Worm (Caenorhabditis elegans): ENCODE data around the gene str-198.

str-198 gene

ce11 chrV:16068938-16069337 lies 21.3 kb downstream of the str-198 start, which contains the start of gene cyp-35D1:
Gene cyp-35D1 (plus strand): TSS chrV:16069238.
- TF ChIP-seq sma-9 (GFP tag; optimal IDR thresholded peaks at IDR 0.05) (no peak), sma-9 (tag; optimal IDR thresholded peaks at IDR 0.05) (no peak), lsy-2 (tag; optimal IDR thresholded peaks at IDR 0.05) (no peak), F13H6.1 (tag; optimal IDR thresholded peaks at IDR 0.05) (no peak), sma-3 (GFP tag; optimal IDR thresholded peaks at IDR 0.05) (no peak), R02D3.7 (tag; optimal IDR thresholded peaks at IDR 0.05) (no peak)

DNA sequence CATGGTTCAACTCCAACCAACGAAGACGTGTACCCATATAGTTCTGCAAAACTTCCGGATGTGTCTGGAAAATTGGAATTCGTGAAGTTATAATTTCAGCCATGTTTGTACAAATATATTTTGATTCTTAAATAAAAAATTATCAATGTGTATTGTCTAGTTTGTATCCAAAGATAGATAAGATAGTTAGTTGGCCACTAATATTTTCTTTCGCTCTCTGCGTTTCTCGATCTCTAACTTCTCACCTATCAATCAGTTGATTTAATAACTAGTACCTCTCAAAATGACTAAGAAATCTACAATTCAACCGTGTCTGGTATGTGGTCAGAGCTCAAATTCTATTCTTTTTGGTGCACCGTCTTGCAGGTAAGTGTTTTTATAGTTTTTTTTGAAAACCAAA lies 23.6 kb downstream of the str-198 start, which contains the start of gene nhr-176:
nhr-176 (plus strand) TSS at position 159 of the 400 bp plus-strand sequence.
- TF ChIP-seq fos-1 (tag; optimal IDR thresholded peaks at IDR 0.05) (peak; percentile 9), lin-11 (tag; optimal IDR thresholded peaks at IDR 0.05) (no peak), nhr-25 (tag; optimal IDR thresholded peaks at IDR 0.05) (no peak), crh-2 (tag; optimal IDR thresholded peaks at IDR 0.05) (no peak)

DNA sequence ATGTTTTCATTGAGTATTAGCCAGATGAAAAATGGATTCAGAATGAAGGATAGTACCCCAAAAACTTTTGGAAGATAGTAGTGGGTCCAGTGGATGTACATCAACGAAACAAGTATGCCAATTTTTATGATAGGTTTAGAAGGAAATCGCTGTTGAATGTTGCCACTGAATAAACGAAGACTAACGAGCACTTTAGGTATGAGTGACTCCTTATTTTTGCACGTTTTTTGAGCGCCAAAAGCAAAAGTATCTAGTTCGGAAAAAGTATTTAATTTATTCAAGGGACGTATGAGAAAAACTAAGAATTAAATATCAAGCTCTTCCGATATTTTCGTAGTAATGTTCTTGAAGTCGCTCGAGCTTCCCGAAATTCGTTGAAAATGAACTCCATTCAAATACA lies 26.2 kb downstream of the str-198 start, which contains the start of gene srj-10:
srj-10 (minus strand) TSS at position 101 of the 400 bp plus-strand sequence.
- TF ChIP-seq mdl-1 (tag; optimal IDR thresholded peaks at IDR 0.05), result no peak
- no peak for TF ChIP-seq ceh-16 (tag; optimal IDR thresholded peaks at IDR 0.05)
- no peak for TF ChIP-seq fos-1 (tag; optimal IDR thresholded peaks at IDR 0.05)
- TF ChIP-seq lsy-2 (tag; optimal IDR thresholded peaks at IDR 0.05), result no peak
- no peak for TF ChIP-seq nhr-237 (tag; optimal IDR thresholded peaks at IDR 0.05)
- TF ChIP-seq nhr-6 (tag; optimal IDR thresholded peaks at IDR 0.05), result no peak
- no peak for TF ChIP-seq unc-55 (GFP tag; optimal IDR thresholded peaks at IDR 0.05)
- no peak for TF ChIP-seq sma-9 (GFP tag; optimal IDR thresholded peaks at IDR 0.05)
- no peak for TF ChIP-seq sma-9 (tag; optimal IDR thresholded peaks at IDR 0.05)
- no peak for TF ChIP-seq lin-39 (tag; optimal IDR thresholded peaks at IDR 0.05)
- no peak for TF ChIP-seq nhr-77 (tag; optimal IDR thresholded peaks at IDR 0.05)
- no peak for TF ChIP-seq ztf-1 (GFP tag; conservative IDR thresholded peaks at IDR 0.05)
- TF ChIP-seq C34F6.9 (tag; optimal IDR thresholded peaks at IDR 0.05), result no peak
- TF ChIP-seq unc-39 (tag; optimal IDR thresholded peaks at IDR 0.05), result no peak
- TF ChIP-seq peb-1 (tag; optimal IDR thresholded peaks at IDR 0.05), result no peak
- no peak for TF ChIP-seq Y55F3AM.14 (GFP tag; optimal IDR thresholded peaks at IDR 0.05)
- no peak for TF ChIP-seq egl-27 (tag; optimal IDR thresholded peaks at IDR 0.05)
- no peak for TF ChIP-seq ztf-4 (tag; optimal IDR thresholded peaks at IDR 0.05)

DNA sequence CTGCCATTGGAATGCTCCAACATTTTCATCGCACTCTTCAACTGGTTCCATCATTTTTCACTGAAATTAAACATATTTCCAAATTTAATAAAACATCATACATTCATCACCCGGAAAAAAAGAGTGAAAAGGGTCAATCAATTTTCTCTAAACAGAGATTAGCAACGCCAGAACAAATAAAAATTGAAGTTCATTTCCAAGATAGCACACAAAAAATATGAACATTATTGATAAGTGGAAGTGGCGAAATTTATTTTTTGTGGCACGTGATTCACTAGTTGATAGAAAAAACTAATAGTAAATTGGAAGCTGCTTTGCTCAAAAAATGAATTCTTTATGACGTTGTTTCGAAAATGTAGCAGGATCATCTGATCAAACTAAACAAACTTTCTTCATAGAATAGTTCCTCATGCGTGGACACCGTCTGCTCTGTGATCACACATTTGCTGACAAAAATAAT lies 27.7 kb downstream of the str-198 start, which contains the start of the genes F14H3.12 and srj-29:
F14H3.12 (minus strand) TSS at position 74 of the 460 bp plus-strand sequence.
srj-29 (plus strand) TSS at position 410 of the 460 bp plus-strand sequence.
- TF ChIP-seq ceh-16 (tag; optimal IDR thresholded peaks at IDR 0.05), result no peak
- TF ChIP-seq nhr-12 (tag; optimal IDR thresholded peaks at IDR 0.05), result no peak
- peak; percentile 30 for TF ChIP-seq fos-1 (tag; optimal IDR thresholded peaks at IDR 0.05)

ce11 chrV:16080039-16080438 lies 32.4 kb downstream of the str-198 start:
- TF ChIP-seq ama-1 (optimal IDR thresholded peaks at IDR 0.05) (no peak), unc-55 (GFP tag; optimal IDR thresholded peaks at IDR 0.05) (no peak), skn-1 (tag; optimal IDR thresholded peaks at IDR 0.05) (no peak), lsy-2 (tag; optimal IDR thresholded peaks at IDR 0.05) (no peak), mab-5 (tag; optimal IDR thresholded peaks at IDR 0.05) (no peak), C34F6.9 (tag; optimal IDR thresholded peaks at IDR 0.05) (no peak), mbf-1 (tag; optimal IDR thresholded peaks at IDR 0.05) (no peak), fos-1 (tag; optimal IDR thresholded peaks at IDR 0.05) (peak; percentile 69), ztf-4 (tag; optimal IDR thresholded peaks at IDR 0.05) (no peak), blmp-1 (tag; optimal IDR thresholded peaks at IDR 0.05; ENCODE audit: insufficient read depth) (no peak), lin-11 (tag; optimal IDR thresholded peaks at IDR 0.05) (no peak), sma-3 (GFP tag; optimal IDR thresholded peaks at IDR 0.05) (no peak), sma-9 (GFP tag; optimal IDR thresholded peaks at IDR 0.05) (peak; percentile 57), sma-9 (tag; optimal IDR thresholded peaks at IDR 0.05) (no peak)

- no peak for TF ChIP-seq dmd-4 (tag; optimal IDR thresholded peaks at IDR 0.05)
- no peak for TF ChIP-seq zag-1 (tag; optimal IDR thresholded peaks at IDR 0.05)
- no peak for TF ChIP-seq skn-1 (tag; optimal IDR thresholded peaks at IDR 0.05)
- no peak for TF ChIP-seq ztf-11 (tag; optimal IDR thresholded peaks at IDR 0.05)
- TF ChIP-seq lin-13 (GFP tag; optimal IDR thresholded peaks at IDR 0.05), result no peak
- no peak for TF ChIP-seq nhr-129 (tag; optimal IDR thresholded peaks at IDR 0.05)
Measured at ce11 chrV:16080678-16081077, 33.1 kb downstream of the str-198 start.

Measured in whole organism, L2 larva.